Fruit fly (Drosophila melanogaster) whole organism, embryonic: ENCODE measurements around the gene Tsen2.

ENCODE experiments used
- Asciz ChIP-seq: fragments of 200-800 bp; sonication (Bioruptor generic); optimal IDR thresholded peaks from 2 replicates; lab custom pipeline; 2017; ENCODE audit warnings: missing biosample characterization, mild to moderate bottlenecking, missing genetic modification characterization, missing genetic modification reagents
- Bdp1 ChIP-seq: fragments of 200-800 bp; sonication (Bioruptor generic); optimal IDR thresholded peaks from 3 replicates; lab custom pipeline; 2016; ENCODE audit warnings: missing biosample characterization, missing genetic modification characterization
- CG10209 ChIP-seq: fragments of 200-800 bp; sonication (Bioruptor generic); optimal IDR thresholded peaks from 3 replicates; lab custom pipeline; 2017; ENCODE audit warnings: missing biosample characterization, mild to moderate bottlenecking, missing genetic modification characterization, missing genetic modification reagents
- CG10431 ChIP-seq: fragments of 200-800 bp; sonication (Bioruptor generic); optimal IDR thresholded peaks from 3 replicates; lab custom pipeline; 2018; ENCODE audit warnings: missing biosample characterization, mild to moderate bottlenecking, missing genetic modification characterization
- CG11695 ChIP-seq: fragments of 200-800 bp; sonication (Bioruptor generic); IDR thresholded peaks from 3 replicates; pipeline ENCODE4 v1.3.6; 2022; ENCODE audit warnings: missing biosample characterization, missing genetic modification characterization
- CG1233 ChIP-seq: fragments of 200-800 bp; sonication (Bioruptor generic); optimal IDR thresholded peaks from 4 replicates; lab custom pipeline; 2018; ENCODE audit warnings: missing biosample characterization, mild to moderate bottlenecking, missing genetic modification characterization
- CG12659 ChIP-seq: fragments of 200-800 bp; sonication (Bioruptor generic); optimal IDR thresholded peaks from 3 replicates; lab custom pipeline; 2017; ENCODE audit warnings: mild to moderate bottlenecking, missing biosample characterization, missing genetic modification reagents, missing genetic modification characterization
- CG12942 ChIP-seq: fragments of 200-800 bp; sonication (Bioruptor generic); optimal IDR thresholded peaks from 3 replicates; lab custom pipeline; 2016; ENCODE audit warnings: missing biosample characterization, missing genetic modification characterization
- CG14014 ChIP-seq: fragments of 200-800 bp; sonication (Bioruptor generic); IDR thresholded peaks from 2 replicates; pipeline ENCODE4 v1.3.6; 2022; ENCODE audit warnings: missing biosample characterization, missing genetic modification characterization
- CG14710 ChIP-seq: fragments of 200-800 bp; sonication (Bioruptor generic); optimal IDR thresholded peaks from 3 replicates; lab custom pipeline; 2019; ENCODE audit warnings: missing biosample characterization, mild to moderate bottlenecking, missing genetic modification characterization, moderate library complexity
- CG15269 ChIP-seq: fragments of 200-800 bp; sonication (Bioruptor generic); optimal IDR thresholded peaks from 2 replicates; lab custom pipeline; 2018; ENCODE audit warnings: missing biosample characterization, mild to moderate bottlenecking, missing genetic modification characterization, moderate library complexity
- CG15514 ChIP-seq: fragments of 200-800 bp; sonication (Bioruptor generic); optimal IDR thresholded peaks from 3 replicates; lab custom pipeline; 2017; ENCODE audit warnings: missing biosample characterization, missing genetic modification characterization, mild to moderate bottlenecking, moderate library complexity, missing genetic modification reagents
- CG15601 ChIP-seq: fragments of 200-800 bp; sonication (Bioruptor generic); optimal IDR thresholded peaks from 3 replicates; lab custom pipeline; 2019; ENCODE audit warnings: missing biosample characterization, mild to moderate bottlenecking, missing genetic modification characterization, moderate library complexity
- CG1647 ChIP-seq: fragments of 200-800 bp; sonication (Bioruptor generic); optimal IDR thresholded peaks from 3 replicates; lab custom pipeline; 2016; ENCODE audit warnings: missing biosample characterization, missing genetic modification characterization
- CG16813 ChIP-seq: fragments of 200-800 bp; sonication (Bioruptor generic); IDR thresholded peaks from 3 replicates; pipeline ENCODE4 v1.3.6; 2022; ENCODE audit warnings: missing biosample characterization, missing genetic modification characterization; ENCODE audit not compliant: partially characterized antibody
- CG18262 ChIP-seq: fragments of 200-800 bp; optimal IDR thresholded peaks from 3 replicates; lab custom pipeline; 2019; ENCODE audit warnings: missing biosample characterization, mild to moderate bottlenecking, missing genetic modification characterization, moderate library complexity
- CG31441 ChIP-seq: fragments of 200-800 bp; sonication (Bioruptor generic); IDR thresholded peaks from 2 replicates; pipeline ENCODE4 v1.3.6; 2022; ENCODE audit warnings: missing biosample characterization, missing genetic modification characterization
- CG4707 ChIP-seq: fragments of 200-800 bp; sonication (Bioruptor generic); optimal IDR thresholded peaks from 2 replicates; lab custom pipeline; 2018; ENCODE audit warnings: missing biosample characterization, mild to moderate bottlenecking, missing genetic modification characterization, moderate library complexity
- CG4854 ChIP-seq: fragments of 200-800 bp; sonication (Bioruptor generic); optimal IDR thresholded peaks from 2 replicates; lab custom pipeline; 2016; ENCODE audit warnings: missing biosample characterization, missing genetic modification characterization, inconsistent platforms
- CG5953 ChIP-seq: fragments of 200-800 bp; sonication (Bioruptor generic); IDR thresholded peaks from 2 replicates; pipeline ENCODE4 v1.3.6; 2022; ENCODE audit warnings: missing biosample characterization, missing genetic modification characterization
- CG6654 ChIP-seq: fragments of 200-800 bp; sonication (Bioruptor generic); optimal IDR thresholded peaks from 2 replicates; lab custom pipeline; 2017; ENCODE audit warnings: missing biosample characterization, mild to moderate bottlenecking, missing genetic modification characterization
- CG7271 ChIP-seq: fragments of 200-800 bp; sonication (Bioruptor generic); optimal IDR thresholded peaks from 2 replicates; lab custom pipeline; 2018; ENCODE audit warnings: missing biosample characterization, mild to moderate bottlenecking, missing genetic modification characterization, moderate library complexity
- CG7745 ChIP-seq: fragments of 200-800 bp; sonication (Bioruptor generic); optimal IDR thresholded peaks from 2 replicates; lab custom pipeline; 2018; ENCODE audit warnings: missing biosample characterization, mild to moderate bottlenecking, missing genetic modification characterization, moderate library complexity
- CG8924 ChIP-seq: fragments of 200-800 bp; optimal IDR thresholded peaks from 3 replicates; lab custom pipeline; 2019; ENCODE audit warnings: missing biosample characterization, mild to moderate bottlenecking, missing genetic modification characterization, moderate library complexity
- CG9437 ChIP-seq: fragments of 200-800 bp; sonication (Bioruptor generic); optimal IDR thresholded peaks from 2 replicates; lab custom pipeline; 2018; ENCODE audit warnings: missing biosample characterization, mild to moderate bottlenecking, missing genetic modification characterization
- CG9727 ChIP-seq: fragments of 200-800 bp; sonication (Bioruptor generic); optimal IDR thresholded peaks from 3 replicates; lab custom pipeline; 2017; ENCODE audit warnings: missing biosample characterization, mild to moderate bottlenecking, missing genetic modification characterization
- CTCF ChIP-seq: fragments of 200-800 bp; sonication (Bioruptor generic); optimal IDR thresholded peaks from 2 replicates; lab custom pipeline; 2017; ENCODE audit warnings: missing biosample characterization, mild to moderate bottlenecking, missing genetic modification characterization, moderate library complexity
- D19A ChIP-seq: fragments of 200-800 bp; optimal IDR thresholded peaks from 3 replicates; lab custom pipeline; 2019; ENCODE audit warnings: missing biosample characterization, mild to moderate bottlenecking, missing genetic modification characterization, moderate library complexity
- Dip3 ChIP-seq: fragments of 200-800 bp; sonication (Bioruptor generic); optimal IDR thresholded peaks from 3 replicates; lab custom pipeline; 2016; ENCODE audit warnings: missing biosample characterization, missing genetic modification characterization
- Ets97D ChIP-seq: fragments of 200-800 bp; sonication (Bioruptor generic); optimal IDR thresholded peaks from 3 replicates; lab custom pipeline; 2016; ENCODE audit warnings: missing biosample characterization, missing genetic modification characterization
- Hr3 ChIP-seq: fragments of 200-800 bp; sonication (Bioruptor generic); optimal IDR thresholded peaks from 3 replicates; lab custom pipeline; 2016; ENCODE audit warnings: missing biosample characterization, missing genetic modification characterization
- Lpt ChIP-seq: fragments of >200 bp; optimal IDR thresholded peaks from 2 replicates; lab custom pipeline; 2018; ENCODE audit warnings: missing biosample characterization, missing genetic modification characterization
- Max ChIP-seq: fragments of 200-800 bp; sonication (Bioruptor generic); optimal IDR thresholded peaks from 2 replicates; lab custom pipeline; 2016; ENCODE audit warnings: missing biosample characterization, mild to moderate bottlenecking, missing genetic modification characterization
- Nf-YB ChIP-seq: fragments of 200-800 bp; sonication (Bioruptor generic); optimal IDR thresholded peaks from 3 replicates; lab custom pipeline; 2019; ENCODE audit warnings: missing biosample characterization, mild to moderate bottlenecking, missing genetic modification characterization, moderate library complexity
- Sox102F ChIP-seq: fragments of 200-800 bp; sonication (Bioruptor generic); optimal IDR thresholded peaks from 2 replicates; lab custom pipeline; 2018; ENCODE audit warnings: missing biosample characterization, mild to moderate bottlenecking, missing genetic modification characterization, moderate library complexity
- abd-A ChIP-seq: fragments of 200-800 bp; sonication (Bioruptor generic); optimal IDR thresholded peaks from 3 replicates; lab custom pipeline; 2019; ENCODE audit warnings: missing biosample characterization, mild to moderate bottlenecking, missing genetic modification characterization, moderate library complexity
- ac ChIP-seq: fragments of 200-800 bp; sonication (Bioruptor generic); optimal IDR thresholded peaks from 3 replicates; lab custom pipeline; 2017; ENCODE audit warnings: missing biosample characterization, mild to moderate bottlenecking, missing genetic modification characterization
- ash1 ChIP-seq: fragments of 200-800 bp; sonication (Bioruptor generic); optimal IDR thresholded peaks from 2 replicates; lab custom pipeline; 2018; ENCODE audit warnings: missing biosample characterization, mild to moderate bottlenecking, missing genetic modification characterization
- en ChIP-seq: fragments of 200-800 bp; sonication (Bioruptor generic); optimal IDR thresholded peaks from 2 replicates; lab custom pipeline; 2016; ENCODE audit warnings: missing biosample characterization, missing genetic modification characterization
- h ChIP-seq: fragments of >200 bp; optimal IDR thresholded peaks from 2 replicates; lab custom pipeline; 2017
- ken ChIP-seq: fragments of 200-800 bp; sonication (Bioruptor generic); IDR thresholded peaks from 3 replicates; pipeline ENCODE4 v1.3.6; 2022; ENCODE audit warnings: missing biosample characterization, missing genetic modification characterization
- p53 ChIP-seq: fragments of 200-800 bp; sonication (Bioruptor generic); optimal IDR thresholded peaks from 2 replicates; lab custom pipeline; 2016; ENCODE audit warnings: missing biosample characterization, missing genetic modification characterization
- pum ChIP-seq: fragments of 200-800 bp; sonication (Bioruptor generic); optimal IDR thresholded peaks from 2 replicates; lab custom pipeline; 2016; ENCODE audit warnings: missing biosample characterization, missing genetic modification characterization
- ro ChIP-seq: fragments of 200-800 bp; sonication (Bioruptor generic); IDR thresholded peaks from 2 replicates; pipeline ENCODE4 v1.3.6; 2022; ENCODE audit warnings: missing biosample characterization, missing genetic modification characterization
- so ChIP-seq: fragments of 200-800 bp; sonication (Bioruptor generic); IDR thresholded peaks from 3 replicates; pipeline ENCODE4 v1.3.6; 2022; ENCODE audit warnings: missing biosample characterization, missing genetic modification characterization
- sob ChIP-seq: fragments of 200-800 bp; sonication (Bioruptor generic); IDR thresholded peaks from 2 replicates; pipeline ENCODE4 v1.3.6; 2022; ENCODE audit warnings: missing biosample characterization, missing genetic modification characterization
- sr ChIP-seq: fragments of 200-800 bp; sonication (Bioruptor generic); IDR thresholded peaks from 3 replicates; pipeline ENCODE4 v1.3.6; 2022; ENCODE audit warnings: missing biosample characterization, missing genetic modification characterization
- wor ChIP-seq: fragments of 200-800 bp; sonication (Bioruptor generic); IDR thresholded peaks from 2 replicates; pipeline ENCODE4 v1.3.6; 2022; ENCODE audit warnings: missing biosample characterization, missing genetic modification characterization
- zen2 ChIP-seq: fragments of 200-800 bp; sonication (Bioruptor generic); IDR thresholded peaks from 3 replicates; pipeline ENCODE4 v1.3.6; 2022; ENCODE audit warnings: missing biosample characterization, missing genetic modification characterization; ENCODE audit not compliant: partially characterized antibody
- zf30C ChIP-seq: fragments of 200-800 bp; sonication (Bioruptor generic); optimal IDR thresholded peaks from 3 replicates; lab custom pipeline; 2018; ENCODE audit warnings: missing biosample characterization, mild to moderate bottlenecking, missing genetic modification characterization

The Tsen2 gene

dm6 chr2L:16706882-16707775, 22.4 kb upstream of the Tsen2 start (continued):
- TF ChIP-seq CG7271 (tag; lab: Kevin White, UChicago), result no peak
- no peak for TF ChIP-seq sob (GFP tag; lab: Robert Waterston, UW)
- no peak for TF ChIP-seq ash1
- no peak for TF ChIP-seq abd-A
- TF ChIP-seq Max (GFP tag; lab: Kevin White, UChicago), result no peak
- TF ChIP-seq ac (GFP tag; lab: Kevin White, UChicago), result no peak
- no peak for TF ChIP-seq Bdp1 (GFP tag; lab: Kevin White, UChicago)
- TF ChIP-seq Nf-YB, result no peak
- TF ChIP-seq CG9727 (GFP tag; lab: Kevin White, UChicago), result peak; percentile 4
- no peak for TF ChIP-seq CTCF (GFP tag; lab: Kevin White, UChicago)
- no peak for TF ChIP-seq CG5953 (GFP tag; lab: Robert Waterston, UW)
- peak; percentile 21 for TF ChIP-seq CG8924
- TF ChIP-seq Lpt (GFP tag; lab: Kevin White, UChicago), result no peak
- no peak for TF ChIP-seq zen2 (GFP tag; lab: Robert Waterston, UW)
- no peak for TF ChIP-seq CG10431 (GFP tag; lab: Kevin White, UChicago)
- TF ChIP-seq Sox102F (GFP tag; lab: Kevin White, UChicago), result peak; percentile 56
- no peak for TF ChIP-seq Dip3 (GFP tag; lab: Kevin White, UChicago)
- TF ChIP-seq CG14710, result no peak
- TF ChIP-seq CG9437, result peak; percentile 14
- TF ChIP-seq ro, result no peak
- no peak for TF ChIP-seq CG1647 (GFP tag; lab: Kevin White, UChicago)
- TF ChIP-seq wor (GFP tag; lab: Robert Waterston, UW), result no peak
- no peak for TF ChIP-seq CG1233 (GFP tag; lab: Kevin White, UChicago)
- TF ChIP-seq so (GFP tag; lab: Robert Waterston, UW), result no peak
- no peak for TF ChIP-seq CG12942 (GFP tag; lab: Kevin White, UChicago)
- 0 out of 2 replicates have a peak, but pooled peaks have one; percentile 9 for TF ChIP-seq CG14014 (GFP tag; lab: Robert Waterston, UW)
- TF ChIP-seq D19A (tag; lab: Kevin White, UChicago), result peak; percentile 27
- TF ChIP-seq Hr3 (GFP tag; lab: Kevin White, UChicago), result peak; percentile 17
- no peak for TF ChIP-seq CG15514
- no peak for TF ChIP-seq CG15269 (tag; lab: Kevin White, UChicago)
- no peak for TF ChIP-seq CG6654
- no peak for TF ChIP-seq en (GFP tag; lab: Kevin White, UChicago)
- TF ChIP-seq Asciz (GFP tag; lab: Kevin White, UChicago), result no peak
- no peak for TF ChIP-seq CG11695
- no peak for TF ChIP-seq CG15601 (tag; lab: Kevin White, UChicago)
- no peak for TF ChIP-seq CG31441
- TF ChIP-seq pum (GFP tag; lab: Kevin White, UChicago), result no peak
- TF ChIP-seq CG7745 (tag; lab: Kevin White, UChicago), result no peak
- peak; percentile 24 for TF ChIP-seq CG12659 (GFP tag; lab: Kevin White, UChicago)
- no peak for TF ChIP-seq CG10209
- peak; percentile 77 for TF ChIP-seq sr (GFP tag; lab: Robert Waterston, UW)
- peak; percentile 49; the same call in 2 of the 3 replicates for TF ChIP-seq ken
- peak; percentile 80 for TF ChIP-seq CG4707 (GFP tag; lab: Kevin White, UChicago)
- no peak for TF ChIP-seq p53 (GFP tag; lab: Kevin White, UChicago)
- TF ChIP-seq Ets97D (GFP tag; lab: Kevin White, UChicago), result no peak
- TF ChIP-seq CG4854 (GFP tag; lab: Kevin White, UChicago), result no peak
- no peak for TF ChIP-seq zf30C (GFP tag; lab: Kevin White, UChicago)
- TF ChIP-seq CG18262 (tag; lab: Kevin White, UChicago), result no peak
- no peak for TF ChIP-seq CG16813 (GFP tag; lab: Robert Waterston, UW)
- TF ChIP-seq h, result no peak
